Fruit fly (Drosophila melanogaster): ENCODE measurements around the gene CG17030.

Gene CG17030

dm6 chr3L:5017521-5017920 is 37.0 kb upstream of the CG17030 start (continued):
- TF ChIP-seq Ets65A (GFP tag), result peak; percentile 5
- peak; percentile 31 for TF ChIP-seq CG1602 (GFP tag; optimal IDR thresholded peaks at IDR 0.05)
- TF ChIP-seq CG34224 (GFP tag; IDR thresholded peaks at IDR 0.05; ENCODE audit: partially characterized antibody), result no peak
- peak; percentile 5 for TF ChIP-seq dmrt99B (tag; optimal IDR thresholded peaks at IDR 0.05)
- no peak for TF ChIP-seq Poxn (GFP tag; IDR thresholded peaks at IDR 0.05)
- TF ChIP-seq CG8290 (GFP tag; optimal IDR thresholded peaks at IDR 0.05), result no peak
- no peak for TF ChIP-seq CG8290 (tag; optimal IDR thresholded peaks at IDR 0.05)
- TF ChIP-seq dm (GFP tag; optimal IDR thresholded peaks at IDR 0.05), result no peak
- no peak for TF ChIP-seq CG32767 (GFP tag; IDR thresholded peaks at IDR 0.05)
- no peak for TF ChIP-seq gcm (GFP tag; optimal IDR thresholded peaks at IDR 0.05)
- no peak for TF ChIP-seq CG15514 (GFP tag; optimal IDR thresholded peaks at IDR 0.05)
- TF ChIP-seq eve (GFP tag; optimal IDR thresholded peaks at IDR 0.05), result no peak
- no peak for TF ChIP-seq ap (GFP tag; IDR thresholded peaks at IDR 0.05)
- no peak for TF ChIP-seq pb (GFP tag; optimal IDR thresholded peaks at IDR 0.05)
- TF ChIP-seq CG15011 (GFP tag; optimal IDR thresholded peaks at IDR 0.05), result no peak
- TF ChIP-seq az2 (GFP tag; optimal IDR thresholded peaks at IDR 0.05), result peak; percentile 23
- peak; percentile 34 for TF ChIP-seq CG10267 (tag; optimal IDR thresholded peaks at IDR 0.05)
- TF ChIP-seq kni (GFP tag; optimal IDR thresholded peaks at IDR 0.05), result no peak
- TF ChIP-seq Mes4 (GFP tag; optimal IDR thresholded peaks at IDR 0.05), result no peak
- TF ChIP-seq schlank (tag; optimal IDR thresholded peaks at IDR 0.05), result no peak
- no peak for TF ChIP-seq sc (optimal IDR thresholded peaks at IDR 0.05)
- peak; percentile 24 for TF ChIP-seq sc (GFP tag; optimal IDR thresholded peaks at IDR 0.05)
- TF ChIP-seq kay (GFP tag; optimal IDR thresholded peaks at IDR 0.05), result no peak
- no peak for TF ChIP-seq corto (GFP tag; optimal IDR thresholded peaks at IDR 0.05)
- TF ChIP-seq CG7928 (GFP tag; optimal IDR thresholded peaks at IDR 0.05), result no peak
- no peak for TF ChIP-seq hkb (optimal IDR thresholded peaks at IDR 0.05)
- TF ChIP-seq hkb (GFP tag; IDR thresholded peaks at IDR 0.05), result no peak
- TF ChIP-seq grau (tag; optimal IDR thresholded peaks at IDR 0.05), result peak; percentile 45
- no peak for TF ChIP-seq tgo (GFP tag; IDR thresholded peaks at IDR 0.05)
- TF ChIP-seq CG4282 (GFP tag; optimal IDR thresholded peaks at IDR 0.05), result no peak
- no peak for TF ChIP-seq CG4854 (GFP tag; optimal IDR thresholded peaks at IDR 0.05)
- TF ChIP-seq CG17612 (GFP tag; IDR thresholded peaks at IDR 0.05), result no peak
- TF ChIP-seq psq (GFP tag; optimal IDR thresholded peaks at IDR 0.05), result no peak
- TF ChIP-seq Asciz (GFP tag; optimal IDR thresholded peaks at IDR 0.05), result no peak
- TF ChIP-seq NC2β (GFP tag; optimal IDR thresholded peaks at IDR 0.05), result no peak
- no peak for TF ChIP-seq lilli (GFP tag; optimal IDR thresholded peaks at IDR 0.05)
- no peak for TF ChIP-seq CG18599 (GFP tag; optimal IDR thresholded peaks at IDR 0.05)

DNA sequence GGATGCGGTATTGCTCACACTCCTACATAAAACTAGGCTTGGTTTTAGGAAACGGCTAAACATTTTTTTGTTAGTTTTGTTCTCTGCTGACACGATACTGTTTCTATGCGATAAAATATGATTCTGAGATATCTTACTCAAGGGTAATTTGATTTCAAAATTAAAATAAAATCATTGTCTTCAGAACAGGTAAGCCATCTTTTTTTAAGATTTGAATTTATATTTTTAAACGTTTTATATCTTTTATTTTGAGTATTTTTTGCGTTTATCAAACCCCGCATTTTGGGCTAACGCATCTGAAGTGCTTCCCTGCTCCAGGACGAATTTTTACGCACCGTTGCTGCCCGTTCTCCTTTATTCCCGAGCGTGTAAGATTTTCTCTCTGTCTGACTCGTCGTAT is 31.5 kb upstream of the CG17030 start, which contains the start of gene ATPsynCF6L:
TSS of gene ATPsynCF6L (minus strand) at position 101 of the 400 bp plus-strand sequence.
- TF ChIP-seq CG2116 (GFP tag; optimal IDR thresholded peaks at IDR 0.05), result no peak
- TF ChIP-seq CG12299 (tag; optimal IDR thresholded peaks at IDR 0.05), result no peak
- TF ChIP-seq so (GFP tag; IDR thresholded peaks at IDR 0.05), result no peak
- no peak for TF ChIP-seq CG32767 (GFP tag; IDR thresholded peaks at IDR 0.05)
- TF ChIP-seq CG12155 (GFP tag; optimal IDR thresholded peaks at IDR 0.05), result no peak
- TF ChIP-seq pnt (GFP tag; optimal IDR thresholded peaks at IDR 0.05), result no peak
- no peak for TF ChIP-seq Scr (GFP tag; IDR thresholded peaks at IDR 0.05; ENCODE audit: partially characterized antibody)
- no peak for TF ChIP-seq CG16863 (GFP tag; optimal IDR thresholded peaks at IDR 0.05)
- no peak for TF ChIP-seq unc-4 (GFP tag; IDR thresholded peaks at IDR 0.05; ENCODE audit: partially characterized antibody)
- no peak for TF ChIP-seq HLH3B (GFP tag; IDR thresholded peaks at IDR 0.05)

All from whole organism, embryonic.